Worm (Caenorhabditis elegans): Measurements from ENCODE around the gene C29F5.1.

C29F5.1 gene

ce11 chrII:6288104-6288503 is 15.2 kb upstream of the C29F5.1 start (continued):
- TF ChIP-seq fkh-8 (tag; optimal IDR thresholded peaks at IDR 0.05) = peak; percentile 13
- TF ChIP-seq fkh-4 (tag; optimal IDR thresholded peaks at IDR 0.05; ENCODE audit: borderline replicate concordance) = no peak
- TF ChIP-seq nhr-84 (tag; optimal IDR thresholded peaks at IDR 0.05) = no peak
- TF ChIP-seq elt-2 (tag; optimal IDR thresholded peaks at IDR 0.05) = no peak
- TF ChIP-seq aly-2 (tag; optimal IDR thresholded peaks at IDR 0.05) = no peak
- TF ChIP-seq egl-27 (tag; optimal IDR thresholded peaks at IDR 0.05) = no peak
- no peak for TF ChIP-seq egl-13 (tag; optimal IDR thresholded peaks at IDR 0.05)
- TF ChIP-seq pax-3 (tag; optimal IDR thresholded peaks at IDR 0.05) = no peak
- peak; percentile 55 for TF ChIP-seq nhr-71 (tag; optimal IDR thresholded peaks at IDR 0.05)
- no peak for TF ChIP-seq sptf-1 (tag; optimal IDR thresholded peaks at IDR 0.05)
- TF ChIP-seq nhr-85 (tag) = no peak
- TF ChIP-seq lin-14 (GFP tag; optimal IDR thresholded peaks at IDR 0.05) = no peak
- no peak for TF ChIP-seq snpc-4 (tag; optimal IDR thresholded peaks at IDR 0.05)
- TF ChIP-seq mdl-1 (tag; optimal IDR thresholded peaks at IDR 0.05) = no peak
- no peak for TF ChIP-seq sox-4 (tag; optimal IDR thresholded peaks at IDR 0.05)
- no peak for TF ChIP-seq lir-3 (tag; optimal IDR thresholded peaks at IDR 0.05; ENCODE audit: poor library complexity)
- TF ChIP-seq nhr-11 (tag; optimal IDR thresholded peaks at IDR 0.05) = no peak
- no peak for TF ChIP-seq ets-5 (GFP tag; IDR thresholded peaks at IDR 0.05)
- TF ChIP-seq unc-130 (tag; optimal IDR thresholded peaks at IDR 0.05) = no peak
- no peak for TF ChIP-seq vab-15 (tag; optimal IDR thresholded peaks at IDR 0.05)
- TF ChIP-seq ceh-90 (tag; optimal IDR thresholded peaks at IDR 0.05) = no peak

- TF ChIP-seq mef-2 (tag; optimal IDR thresholded peaks at IDR 0.05) (no peak), C04F5.9 (tag; optimal IDR thresholded peaks at IDR 0.05) (no peak), lin-35 (GFP tag; optimal IDR thresholded peaks at IDR 0.05) (no peak), C16A3.4 (tag; optimal IDR thresholded peaks at IDR 0.05) (no peak), elt-2 (tag; optimal IDR thresholded peaks at IDR 0.05) (peak; percentile 32), elt-3 (tag; optimal IDR thresholded peaks at IDR 0.05) (no peak), nhr-85 (tag) (no peak), nhr-28 (tag; optimal IDR thresholded peaks at IDR 0.05) (no peak), tbx-2 (tag; optimal IDR thresholded peaks at IDR 0.05) (no peak), ceh-63 (GFP tag; optimal IDR thresholded peaks at IDR 0.05) (no peak), isw-1 (GFP tag; IDR thresholded peaks at IDR 0.05) (no peak), rnt-1 (tag; optimal IDR thresholded peaks at IDR 0.05) (peak; percentile 62), tlp-1 (tag; optimal IDR thresholded peaks at IDR 0.05) (no peak), mep-1 (tag; optimal IDR thresholded peaks at IDR 0.05) (peak; percentile 21), nhr-71 (tag; optimal IDR thresholded peaks at IDR 0.05) (peak; percentile 82), ceh-82 (tag; optimal IDR thresholded peaks at IDR 0.05) (no peak), pqm-1 (tag; optimal IDR thresholded peaks at IDR 0.05) (no peak), dsc-1 (tag; optimal IDR thresholded peaks at IDR 0.05) (no peak), hpl-2 (GFP tag; optimal IDR thresholded peaks at IDR 0.05) (no peak), skn-1 (tag; optimal IDR thresholded peaks at IDR 0.05) (no peak), hlh-17 (GFP tag; optimal IDR thresholded peaks at IDR 0.05; ENCODE audit: borderline replicate concordance) (no peak), lin-14 (GFP tag; optimal IDR thresholded peaks at IDR 0.05) (peak; percentile 72), xbp-1 (tag; optimal IDR thresholded peaks at IDR 0.05) (no peak), nhr-90 (tag; optimal IDR thresholded peaks at IDR 0.05; ENCODE audit: poor library complexity) (no peak), lir-3 (tag; optimal IDR thresholded peaks at IDR 0.05; ENCODE audit: poor library complexity) (no peak), lin-39 (tag; optimal IDR thresholded peaks at IDR 0.05) (no peak), unc-130 (tag; optimal IDR thresholded peaks at IDR 0.05) (peak; percentile 39), swsn-7 (tag; optimal IDR thresholded peaks at IDR 0.05) (peak; percentile 7), blmp-1 (tag; optimal IDR thresholded peaks at IDR 0.05) (peak; percentile 52), F16B12.6 (tag; optimal IDR thresholded peaks at IDR 0.05) (no peak), lin-13 (GFP tag; optimal IDR thresholded peaks at IDR 0.05) (no peak), pax-3 (tag; optimal IDR thresholded peaks at IDR 0.05) (no peak), Y116A8C.19 (tag; optimal IDR thresholded peaks at IDR 0.05; ENCODE audit: borderline replicate concordance) (no peak), sup-37 (GFP tag; optimal IDR thresholded peaks at IDR 0.05) (no peak), nhr-237 (tag; optimal IDR thresholded peaks at IDR 0.05) (no peak), fkh-8 (tag; optimal IDR thresholded peaks at IDR 0.05) (no peak), nhr-12 (tag; optimal IDR thresholded peaks at IDR 0.05) (no peak), lin-15B (tag; optimal IDR thresholded peaks at IDR 0.05) (no peak), egl-13 (tag; optimal IDR thresholded peaks at IDR 0.05) (no peak)
Measured at ce11 chrII:6290047-6290582, 13.2 kb upstream of the C29F5.1 start, which contains the start of gene upb-1. upb-1 (minus strand) TSS chrII:6290097.

Data from whole organism, L1 larva.